Fruit fly (Drosophila melanogaster): ENCODE results near the gene Mcm6.

The Mcm6 gene

dm6 chrX:6662876-6663551, 11.2 kb upstream of the Mcm6 start (continued):
- TF ChIP-seq lilli (GFP tag; optimal IDR thresholded peaks at IDR 0.05) (peak; percentile 30), ind (GFP tag; optimal IDR thresholded peaks at IDR 0.05) (peak; percentile 60), NC2β (GFP tag; optimal IDR thresholded peaks at IDR 0.05) (no peak), MTF-1 (GFP tag; optimal IDR thresholded peaks at IDR 0.05; ENCODE audit: borderline replicate concordance) (no peak), CG12299 (tag; optimal IDR thresholded peaks at IDR 0.05) (no peak), sens-2 (GFP tag; IDR thresholded peaks at IDR 0.05) (no peak), Fer3 (tag; optimal IDR thresholded peaks at IDR 0.05) (peak; percentile 16), fd96Cb (tag; optimal IDR thresholded peaks at IDR 0.05) (no peak), Oaz (GFP tag; IDR thresholded peaks at IDR 0.05) (0 out of 2 replicates have a peak, but pooled peaks have one; percentile 32), Dek (tag; optimal IDR thresholded peaks at IDR 0.05) (peak; percentile 19), MBD-R2 (GFP tag; IDR thresholded peaks at IDR 0.05) (no peak), CG31365 (tag; optimal IDR thresholded peaks at IDR 0.05) (no peak), Awh (GFP tag; IDR thresholded peaks at IDR 0.05) (no peak), Ptx1 (GFP tag; IDR thresholded peaks at IDR 0.05) (peak; percentile 63; the same call in 1 of the 2 replicates), CG3163 (GFP tag; optimal IDR thresholded peaks at IDR 0.05) (peak; percentile 25), CG6254 (GFP tag; optimal IDR thresholded peaks at IDR 0.05) (peak; percentile 10), crp (GFP tag; optimal IDR thresholded peaks at IDR 0.05) (no peak), CG7786 (GFP tag; optimal IDR thresholded peaks at IDR 0.05) (peak; percentile 49), peb (GFP tag; IDR thresholded peaks at IDR 0.05) (no peak), CG17829 (tag; optimal IDR thresholded peaks at IDR 0.05) (peak; percentile 25), CG10321 (GFP tag; IDR thresholded peaks at IDR 0.05) (no peak), HLH54F (GFP tag; optimal IDR thresholded peaks at IDR 0.05) (peak; percentile 12), Sin3A (optimal IDR thresholded peaks at IDR 0.05) (no peak), CG9609 (GFP tag; optimal IDR thresholded peaks at IDR 0.05) (no peak), CG6272 (GFP tag; IDR thresholded peaks at IDR 0.05) (no peak), p53 (GFP tag; optimal IDR thresholded peaks at IDR 0.05) (no peak), CG11398 (GFP tag; optimal IDR thresholded peaks at IDR 0.05) (peak; percentile 16), fd3F (GFP tag; optimal IDR thresholded peaks at IDR 0.05) (peak; percentile 35), CG2129 (GFP tag; IDR thresholded peaks at IDR 0.05; ENCODE audit: partially characterized antibody) (no peak), row (GFP tag; IDR thresholded peaks at IDR 0.05) (peak; percentile 68), Sry-δ (GFP tag; optimal IDR thresholded peaks at IDR 0.05) (no peak), pum (GFP tag; optimal IDR thresholded peaks at IDR 0.05) (peak; percentile 1), ssp (GFP tag; IDR thresholded peaks at IDR 0.05) (peak; percentile 40; the same call in 1 of the 2 replicates), CG12769 (tag; optimal IDR thresholded peaks at IDR 0.05) (peak; percentile 65), esg (GFP tag; conservative IDR thresholded peaks at IDR 0.05) (peak; percentile 28), hth (optimal IDR thresholded peaks at IDR 0.05) (no peak), Hand (GFP tag; optimal IDR thresholded peaks at IDR 0.05) (no peak), sens (GFP tag) (peak; percentile 93), CG1603 (tag; optimal IDR thresholded peaks at IDR 0.05) (peak; percentile 41), phol (tag; optimal IDR thresholded peaks at IDR 0.05) (peak; percentile 26), tgo (GFP tag; IDR thresholded peaks at IDR 0.05) (peak; percentile 49; the same call in 2 of the 3 replicates), grau (tag; optimal IDR thresholded peaks at IDR 0.05) (peak; percentile 46), otp (GFP tag; IDR thresholded peaks at IDR 0.05) (peak; percentile 52; the same call in 1 of the 3 replicates), CG18599 (GFP tag; optimal IDR thresholded peaks at IDR 0.05) (peak; percentile 49), danr (GFP tag; IDR thresholded peaks at IDR 0.05) (0 out of 2 replicates have a peak, but pooled peaks have one; percentile 30), CG9932 (GFP tag; IDR thresholded peaks at IDR 0.05) (peak; percentile 58; the same call in 1 of the 2 replicates), Xrp1 (GFP tag; IDR thresholded peaks at IDR 0.05) (peak; percentile 46; the same call in 1 of the 2 replicates), Nf-YA (GFP tag; IDR thresholded peaks at IDR 0.05) (no peak), Dp (GFP tag; optimal IDR thresholded peaks at IDR 0.05) (no peak), usp (GFP tag; optimal IDR thresholded peaks at IDR 0.05) (no peak), CG13296 (GFP tag; optimal IDR thresholded peaks at IDR 0.05) (peak; percentile 33)
